Fruit fly (Drosophila melanogaster): ENCODE results near the gene koko.

koko gene

DNA sequence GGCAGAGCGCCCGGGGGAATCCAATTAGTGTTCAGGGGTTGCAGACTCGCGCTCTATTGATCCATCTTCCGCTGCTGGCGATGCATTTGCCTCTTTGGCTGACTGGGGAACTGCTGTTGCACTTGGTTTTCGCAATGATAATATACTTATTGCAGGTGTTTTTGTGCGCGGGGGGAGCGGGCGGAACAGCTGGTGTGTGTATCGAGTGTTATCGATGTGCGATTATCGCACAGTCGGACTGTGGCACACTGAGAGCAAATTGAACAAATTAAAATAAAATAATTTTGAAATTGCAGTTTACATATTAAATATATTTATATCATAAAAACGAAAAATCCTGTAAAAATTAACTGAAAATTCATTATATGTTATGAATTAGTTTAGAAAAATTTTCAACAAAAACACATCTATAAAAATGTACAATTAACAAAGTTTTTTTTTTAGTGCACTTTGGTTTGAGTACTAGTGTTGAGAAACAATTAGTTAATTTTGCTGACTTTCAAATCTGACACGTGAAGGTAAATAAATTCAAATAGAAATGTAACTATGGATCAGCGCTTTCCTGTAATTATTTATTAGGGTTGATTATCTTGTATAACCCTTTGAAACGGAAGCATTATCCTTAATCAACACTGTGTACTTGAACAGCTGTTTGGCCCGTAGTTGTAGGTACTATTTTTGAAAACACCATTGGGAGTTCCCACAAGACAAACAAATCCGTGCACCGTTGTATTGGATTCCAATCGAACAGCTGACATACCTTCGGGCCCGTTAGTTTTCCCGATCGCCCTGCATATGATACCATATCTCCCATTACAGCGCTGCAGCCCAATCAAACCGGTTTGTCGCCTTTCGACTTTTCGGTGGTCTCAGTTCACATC lies at the start of gene koko, which contains the start of gene Wdr37:
Gene koko (plus strand): TSS at position 478 of the 881 bp plus-strand sequence.
Gene Wdr37 (minus strand): TSS at position 168 of the 881 bp plus-strand sequence.
- TF ChIP-seq CG10654 (GFP tag; optimal IDR thresholded peaks at IDR 0.05) (peak; percentile 95), bab2 (GFP tag; optimal IDR thresholded peaks at IDR 0.05) (peak; percentile 75), CG33557 (GFP tag; optimal IDR thresholded peaks at IDR 0.05) (peak; percentile 96), fd3F (GFP tag; optimal IDR thresholded peaks at IDR 0.05) (peak; percentile 95), CG11085 (GFP tag; IDR thresholded peaks at IDR 0.05) (peak; percentile 98), CG3407 (GFP tag; optimal IDR thresholded peaks at IDR 0.05) (peak; percentile 93), gsb (GFP tag; IDR thresholded peaks at IDR 0.05) (peak; percentile 92), CG17568 (GFP tag; optimal IDR thresholded peaks at IDR 0.05) (no peak), Sox102F (GFP tag; optimal IDR thresholded peaks at IDR 0.05) (peak; percentile 98), CG32772 (GFP tag; IDR thresholded peaks at IDR 0.05) (peak; percentile 99), CG12391 (tag; optimal IDR thresholded peaks at IDR 0.05) (peak; percentile 99), CG8944 (GFP tag; optimal IDR thresholded peaks at IDR 0.05) (peak; percentile 72), tin (GFP tag; optimal IDR thresholded peaks at IDR 0.05) (peak; percentile 96), CG11696 (GFP tag; IDR thresholded peaks at IDR 0.05) (peak; percentile 93), Dp (GFP tag; optimal IDR thresholded peaks at IDR 0.05) (peak; percentile 49), CG6813 (GFP tag; optimal IDR thresholded peaks at IDR 0.05) (peak; percentile 88), dati (GFP tag; IDR thresholded peaks at IDR 0.05) (peak; percentile 82; the same call in 1 of the 2 replicates), CG3281 (GFP tag; optimal IDR thresholded peaks at IDR 0.05) (peak; percentile 94), salm (tag; optimal IDR thresholded peaks at IDR 0.05) (peak; percentile 91), disco-r (GFP tag; optimal IDR thresholded peaks at IDR 0.05) (peak; percentile 26), tup (GFP tag; optimal IDR thresholded peaks at IDR 0.05) (peak; percentile 63), CG10321 (GFP tag; IDR thresholded peaks at IDR 0.05) (peak; percentile 84), yki (optimal IDR thresholded peaks at IDR 0.05) (no peak), pb (GFP tag; optimal IDR thresholded peaks at IDR 0.05) (peak; percentile 16), CG7963 (GFP tag; IDR thresholded peaks at IDR 0.05; ENCODE audit: partially characterized antibody) (peak; percentile 35; the same call in 1 of the 3 replicates), pum (GFP tag; optimal IDR thresholded peaks at IDR 0.05) (peak; percentile 75), eve (GFP tag; optimal IDR thresholded peaks at IDR 0.05) (no peak), toy (GFP tag; IDR thresholded peaks at IDR 0.05) (peak; percentile 94), ham (GFP tag; IDR thresholded peaks at IDR 0.05) (peak; percentile 93), Stat92E (GFP tag; optimal IDR thresholded peaks at IDR 0.05) (peak in 1 of 3 experiments; percentile 92), CG7745 (tag; optimal IDR thresholded peaks at IDR 0.05) (peak; percentile 31), Usf (GFP tag; optimal IDR thresholded peaks at IDR 0.05) (peak; percentile 92), Mes4 (GFP tag; optimal IDR thresholded peaks at IDR 0.05) (peak; percentile 58), CG3726 (GFP tag; IDR thresholded peaks at IDR 0.05) (peak; percentile 97), zen2 (GFP tag; IDR thresholded peaks at IDR 0.05; ENCODE audit: partially characterized antibody) (no peak), oc (tag; optimal IDR thresholded peaks at IDR 0.05) (peak; percentile 96), wek (GFP tag; optimal IDR thresholded peaks at IDR 0.05) (no peak), dmrt99B (tag; optimal IDR thresholded peaks at IDR 0.05) (peak; percentile 98), lola (GFP tag; optimal IDR thresholded peaks at IDR 0.05) (peak in 1 of 3 experiments; percentile 98), pita (GFP tag; optimal IDR thresholded peaks at IDR 0.05) (no peak), lov (optimal IDR thresholded peaks at IDR 0.05) (no peak), lov (GFP tag; IDR thresholded peaks at IDR 0.05) (peak; percentile 88; the same call in 2 of the 3 replicates), CG9437 (GFP tag; optimal IDR thresholded peaks at IDR 0.05) (peak; percentile 94), run (tag; optimal IDR thresholded peaks at IDR 0.05) (peak; percentile 90), mld (GFP tag; IDR thresholded peaks at IDR 0.05; ENCODE audit: partially characterized antibody) (no peak), CG6765 (GFP tag; optimal IDR thresholded peaks at IDR 0.05) (peak; percentile 92), CG2120 (GFP tag; optimal IDR thresholded peaks at IDR 0.05) (peak; percentile 94), CG43689 (GFP tag; IDR thresholded peaks at IDR 0.05) (peak; percentile 94)
